Worm (Caenorhabditis elegans): Measurements from ENCODE around the gene mom-1.

DNA sequence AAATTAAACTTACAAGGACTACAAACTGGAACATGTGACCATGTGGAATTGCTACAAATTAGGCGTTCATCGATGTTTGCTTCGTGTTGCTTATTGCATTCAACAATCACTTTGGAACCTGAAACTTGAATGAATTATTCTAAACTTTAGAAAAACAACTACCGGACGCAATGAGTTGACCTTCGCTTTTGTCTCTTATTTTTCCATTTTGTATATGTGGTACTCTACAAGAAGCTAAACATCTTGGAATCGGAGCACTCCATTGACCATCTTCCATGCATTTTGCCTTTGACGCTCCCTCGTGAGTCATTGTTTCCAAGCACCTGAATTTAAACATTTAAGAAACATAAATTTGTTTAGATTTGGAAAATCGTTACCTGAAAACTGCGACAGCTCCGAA is 3.9 kb upstream of the mom-1 start:
- TF ChIP-seq ZK337.2 (GFP tag; IDR thresholded peaks at IDR 0.05): no peak
- TF ChIP-seq fos-1 (tag; optimal IDR thresholded peaks at IDR 0.05): no peak
- no peak for TF ChIP-seq ztf-11 (tag; optimal IDR thresholded peaks at IDR 0.05)
- no peak for TF ChIP-seq zag-1 (tag; optimal IDR thresholded peaks at IDR 0.05)
- TF ChIP-seq ceh-82 (tag; optimal IDR thresholded peaks at IDR 0.05): no peak
- TF ChIP-seq nhr-76 (tag; optimal IDR thresholded peaks at IDR 0.05): no peak

Data from whole organism, L4 larva.